Worm (Caenorhabditis elegans) whole organism, young adult: Measurements from ENCODE around the gene F48D6.4.

Experiments used
- B0035.1 ChIP-seq: sonication (generic microtip); optimal IDR thresholded peaks from 2 replicates; lab custom pipeline; 2016; ENCODE audit warnings: missing genetic modification characterization, mild to moderate bottlenecking, missing compliant biosample characterization, missing genotype, missing genetic modification reagents
- F10E7.11 ChIP-seq: sonication (generic microtip); optimal IDR thresholded peaks from 2 replicates; lab custom pipeline; 2017; ENCODE audit warnings: mild to moderate bottlenecking, missing genetic modification characterization, moderate library complexity, missing compliant biosample characterization
- F23B12.7 ChIP-seq: sonication (generic microtip); optimal IDR thresholded peaks from 2 replicates; lab custom pipeline; 2017; ENCODE audit warnings: missing genetic modification characterization, mild to moderate bottlenecking, missing compliant biosample characterization, antibody characterized with exemption, moderate library complexity; ENCODE audit not compliant: insufficient read depth
- F52B5.7 ChIP-seq: sonication (generic microtip); optimal IDR thresholded peaks from 2 replicates; lab custom pipeline; 2016; ENCODE audit warnings: mild to moderate bottlenecking, missing genetic modification characterization, missing compliant biosample characterization
- F55B11.4 ChIP-seq: sonication (generic microtip); optimal IDR thresholded peaks from 2 replicates; lab custom pipeline; 2016; ENCODE audit warnings: missing compliant biosample characterization, missing genetic modification characterization, borderline replicate concordance; ENCODE audit not compliant: insufficient read depth
- K11D2.4 ChIP-seq: fragments of 200-800 bp; sonication (Bioruptor generic); IDR thresholded peaks from 2 replicates; pipeline ENCODE4 v1.3.6; 2022; ENCODE audit warnings: missing genetic modification reagents, missing genetic modification characterization, missing compliant biosample characterization
- T07F8.4 ChIP-seq: sonication (generic microtip); optimal IDR thresholded peaks from 2 replicates; lab custom pipeline; 2016; ENCODE audit warnings: mild to moderate bottlenecking, missing genetic modification characterization, moderate library complexity, missing compliant biosample characterization
- Y79H2A.3 ChIP-seq: fragments of 200-800 bp; sonication (Bioruptor generic); conservative IDR thresholded peaks from 2 replicates; pipeline ENCODE4 v1.3.6; 2022; ENCODE audit warnings: missing genetic modification reagents, missing genetic modification characterization, missing compliant biosample characterization
- aptf-2 ChIP-seq: fragments of 200-800 bp; sonication (Bioruptor generic); conservative IDR thresholded peaks from 2 replicates; pipeline ENCODE4 v1.3.6; 2022; ENCODE audit warnings: missing genetic modification reagents, missing genetic modification characterization, missing compliant biosample characterization
- atf-7 ChIP-seq: sonication (generic microtip); optimal IDR thresholded peaks from 2 replicates; lab custom pipeline; 2017; ENCODE audit warnings: mild to moderate bottlenecking, missing genetic modification characterization, missing compliant biosample characterization
- attf-3 ChIP-seq: fragments of 200-800 bp; sonication (Bioruptor generic); conservative IDR thresholded peaks from 2 replicates; pipeline ENCODE4 v1.3.6; 2022; ENCODE audit warnings: missing genetic modification reagents, missing genetic modification characterization, missing compliant biosample characterization
- attf-6 ChIP-seq: fragments of 200-800 bp; sonication (Bioruptor generic); IDR thresholded peaks from 2 replicates; pipeline ENCODE4 v1.3.6; 2022; ENCODE audit warnings: missing genetic modification reagents, missing genetic modification characterization, missing compliant biosample characterization
- bed-2 ChIP-seq: fragments of 200-800 bp; sonication (Bioruptor generic); IDR thresholded peaks from 2 replicates; pipeline ENCODE4 v1.3.6; 2022; ENCODE audit warnings: missing genetic modification reagents, missing genetic modification characterization, missing compliant biosample characterization
- cebp-1 ChIP-seq, 2 experiments: fragments of 200-800 bp in 1 of 2; sonication (Bioruptor generic) in 1 of 2; sonication (generic microtip) in 1 of 2; IDR thresholded peaks in 1 of 2; optimal IDR thresholded peaks in 1 of 2; 2 replicates each; pipeline versions ENCODE4 v1.3.6 to Lab custom; 2017 to 2022; ENCODE audit warnings: missing compliant biosample characterization in 2 of 2, missing genetic modification characterization in 2 of 2, mild to moderate bottlenecking in 1 of 2, missing genetic modification reagents in 1 of 2, moderate library complexity in 1 of 2
- cebp-2 ChIP-seq: fragments of 200-800 bp; sonication (Bioruptor generic); IDR thresholded peaks from 2 replicates; pipeline ENCODE4 v1.3.6; 2022; ENCODE audit warnings: missing genetic modification characterization, missing compliant biosample characterization
- ceh-100 ChIP-seq: fragments of 200-800 bp; sonication (Bioruptor generic); IDR thresholded peaks from 2 replicates; pipeline ENCODE4 v1.3.6; 2022; ENCODE audit warnings: missing genetic modification reagents, missing genetic modification characterization, missing compliant biosample characterization
- ceh-27 ChIP-seq: fragments of 200-800 bp; sonication (Bioruptor generic); optimal IDR thresholded peaks from 2 replicates; lab custom pipeline; 2018; ENCODE audit warnings: mild to moderate bottlenecking, missing genetic modification characterization, moderate library complexity, missing compliant biosample characterization
- ceh-40 ChIP-seq: fragments of 200-800 bp; sonication (Bioruptor generic); IDR thresholded peaks from 2 replicates; pipeline ENCODE4 v1.3.6; 2022; ENCODE audit warnings: missing genetic modification characterization, missing compliant biosample characterization
- die-1 ChIP-seq: sonication (generic microtip); optimal IDR thresholded peaks from 2 replicates; lab custom pipeline; 2016; ENCODE audit warnings: missing genotype, mild to moderate bottlenecking, missing genetic modification characterization, missing compliant biosample characterization
- dpff-1 ChIP-seq: sonication (generic microtip); optimal IDR thresholded peaks from 2 replicates; lab custom pipeline; 2017; ENCODE audit warnings: mild to moderate bottlenecking, missing genetic modification characterization, missing compliant biosample characterization
- efl-1 ChIP-seq: fragments of 150-350 bp; optimal IDR thresholded peaks from 2 replicates; lab custom pipeline; 2014; ENCODE audit warnings: missing biosample characterization, missing genetic modification reagents, missing genetic modification characterization
- egl-18 ChIP-seq: fragments of 200-800 bp; sonication (Bioruptor generic); IDR thresholded peaks from 2 replicates; pipeline ENCODE4 v1.3.6; 2022; ENCODE audit warnings: missing genetic modification reagents, missing genetic modification characterization, missing compliant biosample characterization
- egl-44 ChIP-seq: fragments of 200-800 bp; sonication (Bioruptor generic); IDR thresholded peaks from 2 replicates; pipeline ENCODE4 v1.3.6; 2022; ENCODE audit warnings: missing genetic modification reagents, missing genetic modification characterization, missing compliant biosample characterization
- ekl-4 ChIP-seq: fragments of 200-800 bp; sonication (Bioruptor generic); IDR thresholded peaks from 2 replicates; pipeline ENCODE4 v1.3.6; 2022; ENCODE audit warnings: missing genetic modification reagents, missing genetic modification characterization, missing compliant biosample characterization
- gei-17 ChIP-seq: fragments of 200-800 bp; sonication (Bioruptor generic); optimal IDR thresholded peaks from 2 replicates; lab custom pipeline; 2018; ENCODE audit warnings: mild to moderate bottlenecking, missing genetic modification characterization, missing compliant biosample characterization
- hlh-26 ChIP-seq: fragments of 200-800 bp; sonication (Bioruptor generic); conservative IDR thresholded peaks from 2 replicates; pipeline ENCODE4 v1.3.6; 2022; ENCODE audit warnings: missing genetic modification reagents, missing genetic modification characterization, missing compliant biosample characterization
- lin-35 ChIP-seq, 3 experiments: fragments of 150-350 bp in 2 of 3; sonication (generic microtip) in 1 of 3; optimal IDR thresholded peaks; 2 replicates each; lab custom pipeline; 2014 to 2018; ENCODE audit warnings: missing biosample characterization in 3 of 3, missing genetic modification characterization in 3 of 3, missing genetic modification reagents in 3 of 3
- lin-54 ChIP-seq: fragments of 200-800 bp; sonication (Bioruptor generic); optimal IDR thresholded peaks from 2 replicates; lab custom pipeline; 2018; ENCODE audit warnings: mild to moderate bottlenecking, missing genetic modification characterization, missing compliant biosample characterization
- lir-1 ChIP-seq: fragments of 200-800 bp; sonication (Bioruptor generic); conservative IDR thresholded peaks from 2 replicates; pipeline ENCODE4 v1.3.6; 2022; ENCODE audit warnings: missing genetic modification reagents, missing genetic modification characterization, missing compliant biosample characterization
- lsy-27 ChIP-seq: sonication (generic microtip); optimal IDR thresholded peaks from 2 replicates; lab custom pipeline; 2017; ENCODE audit warnings: missing genetic modification characterization, mild to moderate bottlenecking, missing compliant biosample characterization, antibody characterized with exemption, missing genotype, borderline replicate concordance; ENCODE audit not compliant: insufficient read depth
- madf-6 ChIP-seq: fragments of 200-800 bp; sonication (Bioruptor generic); IDR thresholded peaks from 2 replicates; pipeline ENCODE4 v1.3.6; 2022; ENCODE audit warnings: missing genetic modification reagents, missing genetic modification characterization, missing compliant biosample characterization
- mel-28 ChIP-seq: sonication (generic microtip); optimal IDR thresholded peaks from 2 replicates; lab custom pipeline; 2016; ENCODE audit warnings: borderline replicate concordance, mild to moderate bottlenecking, missing genetic modification characterization, missing compliant biosample characterization
- nhr-179 ChIP-seq: sonication (generic microtip); optimal IDR thresholded peaks from 2 replicates; lab custom pipeline; 2016; ENCODE audit warnings: mild to moderate bottlenecking, missing genetic modification characterization, missing compliant biosample characterization
- nhr-80 ChIP-seq: sonication (generic microtip); optimal IDR thresholded peaks from 2 replicates; lab custom pipeline; 2016; ENCODE audit warnings: missing genetic modification characterization, missing compliant biosample characterization
- rcor-1 ChIP-seq: fragments of 200-800 bp; sonication (Bioruptor generic); IDR thresholded peaks from 2 replicates; pipeline ENCODE4 v1.3.6; 2022; ENCODE audit warnings: missing genetic modification reagents, missing genetic modification characterization, missing compliant biosample characterization
- rec-8 ChIP-seq, 2 experiments: sonication (generic microtip); optimal IDR thresholded peaks; 2 replicates each; lab custom pipeline; 2016; ENCODE audit warnings: mild to moderate bottlenecking in 2 of 2, missing genetic modification characterization in 2 of 2, missing genetic modification reagents in 2 of 2, missing genotype in 2 of 2, missing biosample characterization in 1 of 2, missing compliant biosample characterization in 1 of 2, moderate library complexity in 1 of 2
- rpc-1 ChIP-seq, 2 experiments: fragments of 150-350 bp in 1 of 2; sonication (generic microtip) in 1 of 2; optimal IDR thresholded peaks; 2 replicates each; lab custom pipeline; 2014 to 2018; ENCODE audit warnings: missing biosample characterization in 1 of 2, missing genetic modification characterization in 1 of 2, missing genetic modification reagents in 1 of 2, missing genotype in 1 of 2
- sea-2 ChIP-seq: fragments of 200-800 bp; sonication (Bioruptor generic); IDR thresholded peaks from 2 replicates; pipeline ENCODE4 v1.3.6; 2022; ENCODE audit warnings: missing genetic modification characterization, missing compliant biosample characterization
- somi-1 ChIP-seq: fragments of 200-800 bp; sonication (Bioruptor generic); optimal IDR thresholded peaks from 2 replicates; lab custom pipeline; 2018; ENCODE audit warnings: mild to moderate bottlenecking, missing genetic modification characterization, missing compliant biosample characterization
- sptf-2 ChIP-seq: fragments of 200-800 bp; sonication (Bioruptor generic); optimal IDR thresholded peaks from 2 replicates; lab custom pipeline; 2018; ENCODE audit warnings: mild to moderate bottlenecking, missing genetic modification characterization, missing compliant biosample characterization
- tbp1 ChIP-seq: fragments of 200-800 bp; sonication (Bioruptor generic); optimal IDR thresholded peaks from 2 replicates; lab custom pipeline; 2018; ENCODE audit warnings: mild to moderate bottlenecking, missing genetic modification characterization, missing compliant biosample characterization
- unc-130 ChIP-seq: sonication (generic microtip); optimal IDR thresholded peaks from 2 replicates; lab custom pipeline; 2016; ENCODE audit warnings: missing genetic modification reagents, missing genetic modification characterization, missing compliant biosample characterization
- zfh-2 ChIP-seq: fragments of 200-800 bp; sonication (Bioruptor generic); conservative IDR thresholded peaks from 2 replicates; pipeline ENCODE4 v1.3.6; 2022; ENCODE audit warnings: missing genetic modification reagents, missing genetic modification characterization, missing compliant biosample characterization
- ztf-18 ChIP-seq: sonication (generic microtip); optimal IDR thresholded peaks from 2 replicates; lab custom pipeline; 2016; ENCODE audit warnings: missing genotype, mild to moderate bottlenecking, missing genetic modification characterization, missing compliant biosample characterization
- ztf-22 ChIP-seq: fragments of 200-800 bp; sonication (Bioruptor generic); optimal IDR thresholded peaks from 2 replicates; lab custom pipeline; 2018; ENCODE audit warnings: mild to moderate bottlenecking, missing genetic modification characterization, moderate library complexity, missing compliant biosample characterization
- ztf-28 ChIP-seq: fragments of 200-800 bp; sonication (Bioruptor generic); IDR thresholded peaks from 2 replicates; pipeline ENCODE4 v1.3.6; 2022; ENCODE audit warnings: missing genetic modification reagents, missing genetic modification characterization, missing compliant biosample characterization

F48D6.4 gene

ce11 chrX:4209131-4209530 is 37.9 kb downstream of the F48D6.4 start (continued):
- TF ChIP-seq egl-18 (GFP tag; lab: Robert Waterston, UW) (peak; percentile 99), nhr-80 (tag; lab: Kevin White, UChicago) (peak; percentile 90), attf-6 (GFP tag; lab: Robert Waterston, UW) (no peak), tbp1 (GFP tag; lab: Kevin White, UChicago) (peak; percentile 79), zfh-2 (GFP tag; lab: Robert Waterston, UW) (peak; percentile 95), ceh-100 (GFP tag; lab: Robert Waterston, UW) (peak; percentile 85), T07F8.4 (tag; lab: Kevin White, UChicago) (peak; percentile 95), lin-54 (GFP tag; lab: Kevin White, UChicago) (peak; percentile 91), cebp-2 (peak; percentile 99), sea-2 (GFP tag; lab: Robert Waterston, UW) (0 out of 2 replicates have a peak, but pooled peaks have one; percentile 35), ztf-18 (tag; lab: Kevin White, UChicago) (peak; percentile 68), lin-35 (GFP tag; optimal IDR thresholded peaks at IDR 0.05; lab: Kevin White, UChicago) (peak in 2 of 3 experiments; percentile 80 to 99), rpc-1 (optimal IDR thresholded peaks at IDR 0.05; lab: Kevin White, UChicago) (peak; percentile 14), rpc-1 (tag; optimal IDR thresholded peaks at IDR 0.05; lab: Kevin White, UChicago) (no peak), egl-44 (GFP tag; lab: Robert Waterston, UW) (peak; percentile 96), sptf-2 (peak; percentile 43), ceh-27 (GFP tag; lab: Kevin White, UChicago) (peak; percentile 99), somi-1 (GFP tag; lab: Kevin White, UChicago) (peak; percentile 96), dpff-1 (tag; lab: Kevin White, UChicago) (peak; percentile 96), cebp-1 (GFP tag; IDR thresholded peaks at IDR 0.05; lab: Robert Waterston, UW) (peak; percentile 81), cebp-1 (tag; optimal IDR thresholded peaks at IDR 0.05; lab: Kevin White, UChicago) (peak; percentile 98), hlh-26 (GFP tag; lab: Robert Waterston, UW) (no peak), B0035.1 (peak; percentile 95), F55B11.4 (no peak), gei-17 (GFP tag; lab: Kevin White, UChicago) (peak; percentile 98), ztf-28 (GFP tag; lab: Robert Waterston, UW) (no peak), lir-1 (GFP tag; lab: Robert Waterston, UW) (peak; percentile 96), attf-3 (GFP tag; lab: Robert Waterston, UW) (0 out of 2 replicates have a peak, but pooled peaks have one; percentile 21), nhr-179 (tag; lab: Kevin White, UChicago) (peak; percentile 80), bed-2 (GFP tag; lab: Robert Waterston, UW) (no peak), rcor-1 (GFP tag; lab: Robert Waterston, UW) (peak; percentile 97), rec-8 (tag; optimal IDR thresholded peaks at IDR 0.05; lab: Kevin White, UChicago) (peak; percentile 10 to 26), F23B12.7 (peak; percentile 97), madf-6 (GFP tag; lab: Robert Waterston, UW) (peak; percentile 41), efl-1 (GFP tag; lab: Kevin White, UChicago) (no peak), Y79H2A.3 (no peak), lsy-27 (tag; lab: Kevin White, UChicago) (peak; percentile 34), F52B5.7 (peak; percentile 96), F10E7.11 (tag; lab: Kevin White, UChicago) (peak; percentile 97), K11D2.4 (GFP tag; lab: Robert Waterston, UW) (peak; percentile 99), die-1 (peak; percentile 80), ekl-4 (GFP tag; lab: Robert Waterston, UW) (peak; percentile 95), ceh-40 (GFP tag; lab: Robert Waterston, UW) (peak; percentile 80; the same call in 1 of the 2 replicates), unc-130 (GFP tag; lab: Kevin White, UChicago) (peak; percentile 0), ztf-22 (GFP tag; lab: Kevin White, UChicago) (peak; percentile 63), mel-28 (tag; lab: Kevin White, UChicago) (no peak), atf-7 (tag; lab: Kevin White, UChicago) (peak; percentile 98), aptf-2 (0 out of 2 replicates have a peak, but pooled peaks have one; percentile 57)
